Fruit fly (Drosophila melanogaster) whole organism, prepupa: ENCODE data around the gene Tcs5.

Experiments used
- CG11762 ChIP-seq: fragments of 200-800 bp; sonication (Bioruptor generic); optimal IDR thresholded peaks from 3 replicates; lab custom pipeline; 2016; ENCODE audit warnings: missing biosample characterization, missing genetic modification characterization; ENCODE audit not compliant: insufficient read depth
- CG31627 ChIP-seq: fragments of 200-800 bp; sonication (Bioruptor generic); optimal IDR thresholded peaks from 3 replicates; lab custom pipeline; 2016; ENCODE audit warnings: missing biosample characterization, missing genetic modification characterization
- CG6854 ChIP-seq: fragments of 200-800 bp; sonication (Bioruptor generic); optimal IDR thresholded peaks from 2 replicates; lab custom pipeline; 2017; ENCODE audit warnings: missing biosample characterization, mild to moderate bottlenecking, missing genetic modification characterization
- CG9139 ChIP-seq: fragments of 200-800 bp; sonication (Bioruptor generic); optimal IDR thresholded peaks from 3 replicates; lab custom pipeline; 2017; ENCODE audit warnings: missing biosample characterization, mild to moderate bottlenecking, missing genetic modification characterization
- Eip78C ChIP-seq: fragments of 200-800 bp; sonication (Bioruptor generic); peaks from one replicate; lab custom pipeline; 2016; ENCODE audit warnings: missing biosample characterization, missing genetic modification characterization
- Hr38 ChIP-seq: sonication (Bioruptor generic); optimal IDR thresholded peaks from 2 replicates; lab custom pipeline; 2016; ENCODE audit warnings: missing biosample characterization, missing genetic modification characterization
- Hr39 ChIP-seq: fragments of 200-800 bp; sonication (Bioruptor generic); optimal IDR thresholded peaks from 2 replicates; lab custom pipeline; 2016; ENCODE audit warnings: missing biosample characterization, missing genetic modification characterization
- Lpt ChIP-seq: fragments of 200-800 bp; sonication (Bioruptor generic); optimal IDR thresholded peaks from 3 replicates; lab custom pipeline; 2016; ENCODE audit warnings: missing biosample characterization, missing genetic modification characterization
- OdsH ChIP-seq: fragments of 200-800 bp; sonication (Bioruptor generic); optimal IDR thresholded peaks from 3 replicates; lab custom pipeline; 2016; ENCODE audit warnings: missing biosample characterization, missing genetic modification characterization
- lz ChIP-seq: fragments of 200-800 bp; sonication (Bioruptor generic); optimal IDR thresholded peaks from 3 replicates; lab custom pipeline; 2016; ENCODE audit warnings: missing biosample characterization, missing genetic modification characterization
- topi ChIP-seq: fragments of 200-800 bp; sonication (Bioruptor generic); optimal IDR thresholded peaks from 3 replicates; lab custom pipeline; 2016; ENCODE audit warnings: missing biosample characterization, missing genetic modification characterization

dm6 chr3L:5180968-5181612 lies 41.9 kb upstream of the Tcs5 start:
- TF ChIP-seq Hr38, result no peak
- no peak for TF ChIP-seq OdsH (GFP tag; lab: Kevin White, UChicago)
- no peak for TF ChIP-seq lz (GFP tag; lab: Kevin White, UChicago)
- TF ChIP-seq Eip78C (GFP tag; lab: Kevin White, UChicago), result peak; percentile 19
- TF ChIP-seq CG9139, result no peak
- TF ChIP-seq CG6854 (GFP tag; lab: Kevin White, UChicago), result no peak
- TF ChIP-seq CG11762 (GFP tag; lab: Kevin White, UChicago), result no peak
- no peak for TF ChIP-seq topi (GFP tag; lab: Kevin White, UChicago)
- TF ChIP-seq CG31627 (GFP tag; lab: Kevin White, UChicago), result no peak
- no peak for TF ChIP-seq Lpt (GFP tag; lab: Kevin White, UChicago)
- no peak for TF ChIP-seq Hr39
